Worm (Caenorhabditis elegans): ENCODE data around the gene T01G5.7.

DNA sequence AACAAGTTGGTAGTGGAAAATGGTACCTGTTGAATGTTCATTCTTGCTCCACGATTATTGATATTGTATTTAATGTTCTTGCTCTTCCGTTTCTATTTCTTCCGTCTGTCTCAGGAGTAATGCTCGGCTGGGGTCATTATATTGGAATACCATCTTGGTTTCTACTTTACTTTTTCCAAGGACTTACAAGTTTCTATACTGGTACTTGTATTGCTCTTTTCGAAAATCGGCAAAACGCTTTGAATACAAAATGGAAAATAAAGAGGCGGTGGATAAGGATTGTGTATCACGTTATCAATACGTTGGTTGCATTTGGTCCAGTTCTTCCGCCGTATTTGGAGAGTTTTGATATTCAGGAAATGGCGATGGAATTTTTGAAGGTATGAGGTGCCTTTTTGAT, 40.2 kb downstream of the T01G5.7 start:
- TF ChIP-seq hlh-26 (GFP tag; conservative IDR thresholded peaks at IDR 0.05), result no peak
- TF ChIP-seq sea-2 (GFP tag; IDR thresholded peaks at IDR 0.05), result no peak
- TF ChIP-seq akir-1 (GFP tag; optimal IDR thresholded peaks at IDR 0.05), result no peak
- TF ChIP-seq aptf-2 (GFP tag; conservative IDR thresholded peaks at IDR 0.05), result no peak
- TF ChIP-seq F22D6.2 (tag; optimal IDR thresholded peaks at IDR 0.05), result no peak
- TF ChIP-seq F49E8.2 (tag; optimal IDR thresholded peaks at IDR 0.05; ENCODE audit: insufficient read depth), result no peak
- TF ChIP-seq nhr-90 (tag; optimal IDR thresholded peaks at IDR 0.05), result no peak
- TF ChIP-seq hsf-1 (GFP tag; IDR thresholded peaks at IDR 0.05), result no peak
- no peak for TF ChIP-seq unc-62 (GFP tag; optimal IDR thresholded peaks at IDR 0.05)
- TF ChIP-seq bed-2 (GFP tag; IDR thresholded peaks at IDR 0.05), result no peak
- no peak for TF ChIP-seq Y67H2A.10 (GFP tag; conservative IDR thresholded peaks at IDR 0.05)
- TF ChIP-seq ztf-28 (GFP tag; IDR thresholded peaks at IDR 0.05), result no peak
